Worm (Caenorhabditis elegans): Measurements from ENCODE around the gene mrpl-18.
A peak's percentile ranks its signal among the peaks of the same experiment; 100 is the strongest.

- TF ChIP-seq unc-62 (GFP tag; optimal IDR thresholded peaks at IDR 0.05) (no peak), C16A3.4 (tag; optimal IDR thresholded peaks at IDR 0.05) (peak; percentile 90), dpl-1 (GFP tag; optimal IDR thresholded peaks at IDR 0.05) (peak; percentile 75 to 80 (median 78)), ama-1 (optimal IDR thresholded peaks at IDR 0.05) (no peak), elt-3 (tag; optimal IDR thresholded peaks at IDR 0.05) (peak in 2 of 6 experiments; percentile 41 to 73), alr-1 (tag; optimal IDR thresholded peaks at IDR 0.05; ENCODE audit: borderline replicate concordance) (no peak), skn-1 (tag; optimal IDR thresholded peaks at IDR 0.05) (peak; percentile 85), zag-1 (tag; optimal IDR thresholded peaks at IDR 0.05) (no peak)
Observed at ce11 chrIII:8130177-8130902, 14.5 kb upstream of the mrpl-18 start, which contains the start of the genes rpl-21 and C14B9.10.

All from whole organism, L1 larva.